Worm (Caenorhabditis elegans) whole organism, L2 larva: ENCODE measurements around the gene srh-286.

Source experiments
- aly-2 ChIP-seq: fragments of 150-350 bp; optimal IDR thresholded peaks from 2 replicates; lab custom pipeline; 2014; ENCODE audit warnings: missing biosample characterization, missing genetic modification characterization
- ama-1 ChIP-seq: fragments of 150-350 bp; optimal IDR thresholded peaks from 2 replicates; lab custom pipeline; 2018; ENCODE audit warnings: inconsistent platforms
- blmp-1 ChIP-seq: sonication (generic microtip); optimal IDR thresholded peaks from 2 replicates; lab custom pipeline; 2017; ENCODE audit warnings: missing genetic modification characterization, mild to moderate bottlenecking, missing compliant biosample characterization, antibody characterized with exemption, moderate library complexity; ENCODE audit not compliant: insufficient read depth
- ceh-16 ChIP-seq: fragments of 150-350 bp; optimal IDR thresholded peaks from 2 replicates; lab custom pipeline; 2014; ENCODE audit warnings: missing biosample characterization, missing genetic modification characterization
- ceh-82 ChIP-seq: fragments of 150-350 bp; optimal IDR thresholded peaks from 2 replicates; lab custom pipeline; 2014; ENCODE audit warnings: missing biosample characterization, missing genetic modification characterization
- dmd-4 ChIP-seq: sonication (generic microtip); optimal IDR thresholded peaks from 2 replicates; lab custom pipeline; 2017; ENCODE audit warnings: missing biosample characterization, missing genetic modification characterization
- lin-13 ChIP-seq: fragments of 150-350 bp; optimal IDR thresholded peaks from 2 replicates; lab custom pipeline; 2014; ENCODE audit warnings: missing biosample characterization, missing genetic modification reagents, missing genetic modification characterization
- mbf-1 ChIP-seq: sonication (generic microtip); optimal IDR thresholded peaks from 2 replicates; lab custom pipeline; 2017; ENCODE audit warnings: missing biosample characterization, missing genetic modification characterization
- nhr-10 ChIP-seq: sonication (generic microtip); optimal IDR thresholded peaks from 2 replicates; lab custom pipeline; 2017; ENCODE audit warnings: missing biosample characterization, missing genetic modification characterization
- nhr-25 ChIP-seq: fragments of 150-350 bp; sonication (generic microtip); optimal IDR thresholded peaks from 3 replicates; lab custom pipeline; 2014; ENCODE audit warnings: missing biosample characterization, missing genetic modification characterization
- skn-1 ChIP-seq: sonication (generic microtip); optimal IDR thresholded peaks from 2 replicates; lab custom pipeline; 2017; ENCODE audit warnings: missing biosample characterization, missing genetic modification characterization
- ztf-4 ChIP-seq: fragments of 150-350 bp; optimal IDR thresholded peaks from 2 replicates; lab custom pipeline; 2014; ENCODE audit warnings: missing biosample characterization, missing genetic modification characterization

- TF ChIP-seq blmp-1 (no peak), ceh-16 (tag; lab: Kevin White, UChicago) (no peak), ztf-4 (no peak), nhr-25 (no peak), ceh-82 (tag; lab: Kevin White, UChicago) (no peak), dmd-4 (tag; lab: Kevin White, UChicago) (no peak), skn-1 (no peak), mbf-1 (tag; lab: Kevin White, UChicago) (no peak), ama-1 (lab: Kevin White, UChicago) (no peak), nhr-10 (tag; lab: Kevin White, UChicago) (no peak), lin-13 (GFP tag; lab: Kevin White, UChicago) (no peak), aly-2 (no peak)
Observed at ce11 chrV:17824610-17825009, 19.4 kb downstream of the srh-286 start, which contains the start of gene srh-301.
